Worm (Caenorhabditis elegans): Measurements from ENCODE around the gene rnf-121.

- TF ChIP-seq ets-4 (GFP tag; optimal IDR thresholded peaks at IDR 0.05) (no peak), attf-5 (GFP tag; optimal IDR thresholded peaks at IDR 0.05) (no peak), efl-1 (GFP tag; optimal IDR thresholded peaks at IDR 0.05) (no peak), madf-10 (tag; optimal IDR thresholded peaks at IDR 0.05) (no peak), chd-7 (tag; optimal IDR thresholded peaks at IDR 0.05) (no peak), K12H6.12 (tag; optimal IDR thresholded peaks at IDR 0.05) (no peak), Y53G8AR.9 (GFP tag; conservative IDR thresholded peaks at IDR 0.05) (no peak), egrh-3 (GFP tag; IDR thresholded peaks at IDR 0.05) (no peak), tbx-9 (tag; optimal IDR thresholded peaks at IDR 0.05; ENCODE audit: borderline replicate concordance) (no peak), unc-130 (GFP tag; optimal IDR thresholded peaks at IDR 0.05) (no peak)
Measured at ce11 chrIII:4168665-4169064, 2.1 kb downstream of the rnf-121 start, which contains the start of gene ccdc-55.

Measured in whole organism, young adult.